Fruit fly (Drosophila melanogaster) Kc167 (cell line): ENCODE data around the gene CG4404.

Experiments
- Myc ChIP-seq: fragments of >200 bp; optimal IDR thresholded peaks from 2 replicates; lab custom pipeline; 2017; ENCODE audit warnings: missing external identifiers
- Sin3A ChIP-seq: fragments of >200 bp; optimal IDR thresholded peaks from 2 replicates; lab custom pipeline; 2018; ENCODE audit warnings: missing external identifiers
- h ChIP-seq: fragments of >200 bp; optimal IDR thresholded peaks from 3 replicates; lab custom pipeline; 2018; ENCODE audit warnings: missing external identifiers
- insv ChIP-seq: fragments of >200 bp; optimal IDR thresholded peaks from 3 replicates; lab custom pipeline; 2018; ENCODE audit warnings: missing external identifiers
- psq ChIP-seq: fragments of >200 bp; optimal IDR thresholded peaks from 2 replicates; lab custom pipeline; 2017; ENCODE audit warnings: missing external identifiers
- ttk ChIP-seq: sonication (Bioruptor generic); optimal IDR thresholded peaks from 2 replicates; lab custom pipeline; 2017; ENCODE audit warnings: missing external identifiers

Gene CG4404

dm6 chrX:12922338-12922737 is 16.5 kb upstream of the CG4404 start:
- TF ChIP-seq psq (lab: Kevin White, UChicago), result no peak
- TF ChIP-seq insv, result no peak
- no peak for TF ChIP-seq Myc (lab: Kevin White, UChicago)
- no peak for TF ChIP-seq ttk (lab: Kevin White, UChicago)
- TF ChIP-seq Sin3A, result no peak
- TF ChIP-seq h (lab: Kevin White, UChicago), result no peak

dm6 chrX:12919594-12919993 is 13.8 kb upstream of the CG4404 start:
- TF ChIP-seq Sin3A (no peak), ttk (lab: Kevin White, UChicago) (no peak), insv (no peak)

- no peak for TF ChIP-seq Myc (lab: Kevin White, UChicago)
- no peak for TF ChIP-seq h (lab: Kevin White, UChicago)
- no peak for TF ChIP-seq Sin3A
- TF ChIP-seq insv, result no peak
- TF ChIP-seq psq (lab: Kevin White, UChicago), result no peak
- TF ChIP-seq ttk (lab: Kevin White, UChicago), result no peak
Observed at dm6 chrX:12917177-12917576, 11.4 kb upstream of the CG4404 start, which contains the start of gene fne. fne (plus strand) TSS chrX:12917477.

- TF ChIP-seq insv (no peak), Sin3A (no peak), psq (lab: Kevin White, UChicago) (no peak), Myc (lab: Kevin White, UChicago) (no peak), ttk (lab: Kevin White, UChicago) (no peak), h (lab: Kevin White, UChicago) (no peak)
Observed at dm6 chrX:12913729-12914128, 7.9 kb upstream of the CG4404 start.

dm6 chrX:12909577-12910426 is 4.0 kb upstream of the CG4404 start, which contains the start of the genes Brms1 and CG4645:
Brms1 (minus strand) TSS chrX:12909622.
CG4645 (plus strand) TSS chrX:12909953.
- TF ChIP-seq psq (lab: Kevin White, UChicago) (no peak), h (lab: Kevin White, UChicago) (no peak), Sin3A (no peak), ttk (lab: Kevin White, UChicago) (no peak), insv (no peak), Myc (lab: Kevin White, UChicago) (no peak)

- TF ChIP-seq Myc (lab: Kevin White, UChicago) (no peak), insv (no peak), h (lab: Kevin White, UChicago) (no peak), psq (lab: Kevin White, UChicago) (no peak), Sin3A (no peak), ttk (lab: Kevin White, UChicago) (no peak)
Observed at dm6 chrX:12906914-12907313, 1.1 kb upstream of the CG4404 start, which contains the start of gene mRpL49. mRpL49 (plus strand) TSS chrX:12907105.

dm6 chrX:12905014-12905900 is 561 bp downstream of the CG4404 start:
- TF ChIP-seq Myc (lab: Kevin White, UChicago), result no peak
- no peak for TF ChIP-seq insv
- no peak for TF ChIP-seq h (lab: Kevin White, UChicago)
- TF ChIP-seq ttk (lab: Kevin White, UChicago), result no peak
- no peak for TF ChIP-seq psq (lab: Kevin White, UChicago)
- TF ChIP-seq Sin3A, result no peak

dm6 chrX:12903099-12903616 is 2.7 kb downstream of the CG4404 start, which contains the start of gene Flad1:
Flad1 (minus strand) TSS chrX:12903516.
- TF ChIP-seq insv, result no peak
- no peak for TF ChIP-seq psq (lab: Kevin White, UChicago)
- no peak for TF ChIP-seq ttk (lab: Kevin White, UChicago)
- TF ChIP-seq h (lab: Kevin White, UChicago), result no peak
- TF ChIP-seq Sin3A, result no peak
- no peak for TF ChIP-seq Myc (lab: Kevin White, UChicago)

dm6 chrX:12900718-12901442 is 4.9 kb downstream of the CG4404 start, which contains the start of gene Coq8:
Coq8 (minus strand) TSS chrX:12901114.
- TF ChIP-seq Sin3A (no peak), ttk (lab: Kevin White, UChicago) (no peak), Myc (lab: Kevin White, UChicago) (no peak), insv (no peak), psq (lab: Kevin White, UChicago) (no peak), h (lab: Kevin White, UChicago) (no peak)

dm6 chrX:12898569-12898968 is 7.2 kb downstream of the CG4404 start, which contains the start of gene CG32650:
CG32650 (minus strand) TSS chrX:12898669.
- TF ChIP-seq insv (no peak), psq (lab: Kevin White, UChicago) (no peak), ttk (lab: Kevin White, UChicago) (no peak), Sin3A (no peak), h (lab: Kevin White, UChicago) (no peak), Myc (lab: Kevin White, UChicago) (no peak)

- TF ChIP-seq h (lab: Kevin White, UChicago), result no peak
Observed at dm6 chrX:12897150-12897549, 8.7 kb downstream of the CG4404 start, which contains the start of gene Pde9. Pde9 (minus strand) TSS chrX:12897327.
